Worm (Caenorhabditis elegans) whole organism, mixed stage, embryonic: ENCODE data around the gene rde-4.

Source experiments
- ceh-43 ChIP-seq: fragments of 200-800 bp; sonication (Bioruptor generic); optimal IDR thresholded peaks from 2 replicates; lab custom pipeline; 2018; ENCODE audit warnings: mild to moderate bottlenecking, missing genetic modification characterization, moderate library complexity, missing compliant biosample characterization
- ceh-83 ChIP-seq: fragments of 200-800 bp; sonication (Bioruptor generic); optimal IDR thresholded peaks from 2 replicates; lab custom pipeline; 2018; ENCODE audit warnings: mild to moderate bottlenecking, missing genetic modification characterization, missing compliant biosample characterization
- ces-1 ChIP-seq: fragments of 150-350 bp; optimal IDR thresholded peaks from 2 replicates; lab custom pipeline; 2014; ENCODE audit warnings: missing biosample characterization, missing genetic modification reagents, missing genetic modification characterization
- cnd-1 ChIP-seq: fragments of 200-800 bp; sonication (Bioruptor generic); optimal IDR thresholded peaks from 2 replicates; lab custom pipeline; 2018; ENCODE audit warnings: mild to moderate bottlenecking, missing genetic modification characterization, missing compliant biosample characterization
- drap-1 ChIP-seq: fragments of 200-800 bp; sonication (Bioruptor generic); optimal IDR thresholded peaks from 3 replicates; lab custom pipeline; 2018; ENCODE audit warnings: mild to moderate bottlenecking, missing genetic modification characterization, missing compliant biosample characterization
- elt-1 ChIP-seq: sonication (generic microtip); optimal IDR thresholded peaks from 2 replicates; lab custom pipeline; 2017; ENCODE audit warnings: missing genetic modification characterization, mild to moderate bottlenecking, missing compliant biosample characterization, antibody characterized with exemption, moderate library complexity, borderline replicate concordance; ENCODE audit not compliant: insufficient read depth
- elt-3 ChIP-seq: fragments of 150-350 bp; optimal IDR thresholded peaks from 2 replicates; lab custom pipeline; 2014; ENCODE audit warnings: missing biosample characterization, missing genetic modification characterization
- flh-1 ChIP-seq: fragments of 200-800 bp; sonication (Bioruptor generic); optimal IDR thresholded peaks from 2 replicates; lab custom pipeline; 2018; ENCODE audit warnings: mild to moderate bottlenecking, missing genetic modification characterization, moderate library complexity, missing compliant biosample characterization
- ham-2 ChIP-seq: fragments of 200-800 bp; sonication (Bioruptor generic); optimal IDR thresholded peaks from 2 replicates; lab custom pipeline; 2018; ENCODE audit warnings: mild to moderate bottlenecking, missing genetic modification characterization, missing compliant biosample characterization
- hlh-1 ChIP-seq: fragments of 150-350 bp; optimal IDR thresholded peaks from 2 replicates; lab custom pipeline; 2014; ENCODE audit warnings: missing biosample characterization, missing genetic modification reagents, missing genetic modification characterization
- lin-13 ChIP-seq: fragments of 150-350 bp; optimal IDR thresholded peaks from 2 replicates; lab custom pipeline; 2014; ENCODE audit warnings: missing biosample characterization, missing genetic modification characterization
- lin-32 ChIP-seq: fragments of 200-800 bp; sonication (Bioruptor generic); optimal IDR thresholded peaks from 2 replicates; lab custom pipeline; 2018; ENCODE audit warnings: mild to moderate bottlenecking, missing genetic modification characterization, missing compliant biosample characterization
- lsy-2 ChIP-seq: fragments of 150-350 bp; optimal IDR thresholded peaks from 2 replicates; lab custom pipeline; 2014; ENCODE audit warnings: missing biosample characterization, missing genetic modification characterization
- mep-1 ChIP-seq: fragments of 150-350 bp; optimal IDR thresholded peaks from 2 replicates; lab custom pipeline; 2017; ENCODE audit warnings: missing biosample characterization, missing genetic modification reagents, missing genetic modification characterization, inconsistent platforms
- mls-2 ChIP-seq: sonication (generic microtip); optimal IDR thresholded peaks from 2 replicates; lab custom pipeline; 2016; ENCODE audit warnings: mild to moderate bottlenecking, missing genetic modification characterization, moderate library complexity, missing compliant biosample characterization
- nhr-12 ChIP-seq: fragments of 150-350 bp; optimal IDR thresholded peaks from 2 replicates; lab custom pipeline; 2014; ENCODE audit warnings: missing biosample characterization, missing genetic modification characterization
- nhr-237 ChIP-seq: fragments of 150-350 bp; optimal IDR thresholded peaks from 2 replicates; lab custom pipeline; 2014; ENCODE audit warnings: missing biosample characterization, missing genetic modification characterization
- nhr-28 ChIP-seq: fragments of 150-350 bp; optimal IDR thresholded peaks from 2 replicates; lab custom pipeline; 2014; ENCODE audit warnings: missing biosample characterization, missing genetic modification characterization
- nhr-76 ChIP-seq: sonication (generic microtip); optimal IDR thresholded peaks from 2 replicates; lab custom pipeline; 2017; ENCODE audit warnings: missing biosample characterization, missing genetic modification characterization
- pha-4 ChIP-seq: fragments of 150-350 bp; optimal IDR thresholded peaks from 2 replicates; lab custom pipeline; 2018; ENCODE audit warnings: missing biosample characterization, missing genetic modification reagents, missing genetic modification characterization
- sem-2 ChIP-seq: fragments of 200-800 bp; sonication (Bioruptor generic); optimal IDR thresholded peaks from 2 replicates; lab custom pipeline; 2018; ENCODE audit warnings: mild to moderate bottlenecking, missing genetic modification characterization, missing compliant biosample characterization
- sptf-1 ChIP-seq: sonication (generic microtip); optimal IDR thresholded peaks from 2 replicates; lab custom pipeline; 2017; ENCODE audit warnings: mild to moderate bottlenecking, missing genetic modification characterization, moderate library complexity, missing compliant biosample characterization
- tbx-8 ChIP-seq: fragments of 200-800 bp; sonication (Bioruptor generic); optimal IDR thresholded peaks from 2 replicates; lab custom pipeline; 2018; ENCODE audit warnings: mild to moderate bottlenecking, missing genetic modification characterization, moderate library complexity, missing compliant biosample characterization
- unc-120 ChIP-seq: sonication (generic microtip); optimal IDR thresholded peaks from 2 replicates; lab custom pipeline; 2017; ENCODE audit warnings: missing genetic modification characterization, missing compliant biosample characterization; ENCODE audit not compliant: poor library complexity, severe bottlenecking
- unc-39 ChIP-seq: fragments of 150-350 bp; optimal IDR thresholded peaks from 2 replicates; lab custom pipeline; 2014; ENCODE audit warnings: missing biosample characterization, missing genetic modification characterization
- unc-62 ChIP-seq: fragments of 150-350 bp; optimal IDR thresholded peaks from 2 replicates; lab custom pipeline; 2014; ENCODE audit warnings: missing biosample characterization, missing genetic modification reagents, missing genetic modification characterization
- zip-8 ChIP-seq: fragments of 150-350 bp; optimal IDR thresholded peaks from 2 replicates; lab custom pipeline; 2014; ENCODE audit warnings: missing biosample characterization, missing genetic modification characterization

rde-4 gene

DNA sequence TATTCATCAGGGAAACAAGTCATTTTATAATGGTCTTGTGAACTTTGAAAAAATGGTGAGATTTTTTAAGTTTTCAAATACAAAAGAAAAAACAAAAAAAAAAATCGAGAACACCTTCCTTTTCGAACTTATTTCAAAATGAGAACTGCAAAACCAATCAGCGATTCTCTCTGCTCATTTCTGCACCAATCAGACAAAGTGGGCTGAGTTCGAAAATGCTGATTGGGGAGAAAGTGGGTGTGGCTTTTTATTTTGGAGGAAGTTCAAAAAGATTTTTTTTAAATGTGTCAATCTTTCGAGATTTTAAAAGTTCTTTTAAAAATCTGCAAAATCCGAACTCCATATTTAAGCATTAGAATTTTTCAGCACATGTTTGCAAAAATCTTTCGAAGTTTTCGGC is 23.9 kb downstream of the rde-4 start:
- TF ChIP-seq zip-8 (tag; lab: Kevin White, UChicago) (no peak), cnd-1 (tag; lab: Kevin White, UChicago) (no peak), unc-120 (tag; lab: Kevin White, UChicago) (no peak), lin-13 (tag; lab: Kevin White, UChicago) (no peak), nhr-12 (no peak), elt-1 (tag; lab: Kevin White, UChicago) (no peak), ham-2 (GFP tag; lab: Kevin White, UChicago) (no peak), ceh-43 (GFP tag; lab: Kevin White, UChicago) (no peak), lsy-2 (no peak), nhr-76 (tag; lab: Kevin White, UChicago) (no peak), drap-1 (GFP tag; lab: Kevin White, UChicago) (no peak), ceh-83 (GFP tag; lab: Kevin White, UChicago) (no peak)

DNA sequence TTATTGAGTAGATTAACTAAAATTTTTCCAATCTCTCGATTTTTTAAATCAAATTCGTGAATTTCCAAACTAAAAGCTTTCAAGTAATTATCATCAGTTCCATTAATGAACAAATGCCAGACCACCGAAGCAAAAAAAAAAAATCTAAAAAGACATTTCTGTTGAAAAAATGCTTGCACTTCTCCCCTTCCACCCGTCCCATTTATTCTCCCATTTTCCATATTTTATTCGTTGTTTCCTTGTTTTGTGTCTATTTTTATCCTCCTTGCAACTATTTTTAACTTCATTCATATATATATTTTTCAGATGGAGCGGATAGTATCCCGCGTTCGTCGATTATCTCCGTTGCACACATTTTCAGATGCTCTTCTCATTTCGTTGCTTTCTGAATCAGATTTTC is 29.5 kb downstream of the rde-4 start, which contains the start of gene epac-1:
Gene epac-1 (plus strand): TSS at position 301 of the 400 bp plus-strand sequence.
- no peak for TF ChIP-seq sem-2
- no peak for TF ChIP-seq unc-39 (tag; lab: Kevin White, UChicago)
- TF ChIP-seq flh-1 (GFP tag; lab: Kevin White, UChicago) = no peak

DNA sequence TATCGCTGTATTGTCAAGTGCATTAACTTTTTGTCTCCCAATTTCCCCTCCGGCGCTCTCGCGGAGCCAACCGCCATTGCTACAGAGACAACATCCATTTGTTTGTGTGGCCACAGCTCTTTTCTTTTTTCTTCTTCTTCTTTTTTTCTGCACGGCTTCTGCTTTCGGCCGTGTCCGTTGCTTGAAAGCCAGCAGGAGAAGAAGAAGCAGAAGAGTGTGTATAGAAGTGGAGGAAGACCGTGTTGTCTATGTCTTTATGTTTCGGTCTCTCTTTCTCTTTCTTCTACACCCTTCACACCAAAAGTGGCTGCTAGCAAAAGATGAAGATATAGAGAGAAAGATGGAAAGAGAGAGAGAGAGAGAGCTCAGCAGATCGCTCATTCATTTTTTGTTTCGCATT is 30.6 kb downstream of the rde-4 start:
- no peak for TF ChIP-seq mep-1
- no peak for TF ChIP-seq ces-1
- no peak for TF ChIP-seq nhr-28 (tag; lab: Kevin White, UChicago)
- no peak for TF ChIP-seq sem-2
- TF ChIP-seq nhr-237 (tag; lab: Kevin White, UChicago) = no peak
- TF ChIP-seq flh-1 (GFP tag; lab: Kevin White, UChicago) = no peak
- TF ChIP-seq ceh-83 (GFP tag; lab: Kevin White, UChicago) = no peak
- TF ChIP-seq cnd-1 (tag; lab: Kevin White, UChicago) = no peak
- no peak for TF ChIP-seq lsy-2
- TF ChIP-seq sptf-1 (tag; lab: Kevin White, UChicago) = no peak
- no peak for TF ChIP-seq lin-32 (GFP tag; lab: Kevin White, UChicago)
- no peak for TF ChIP-seq pha-4 (tag; lab: Kevin White, UChicago)
- TF ChIP-seq drap-1 (GFP tag; lab: Kevin White, UChicago) = no peak
- TF ChIP-seq unc-62 (GFP tag; lab: Kevin White, UChicago) = no peak

DNA sequence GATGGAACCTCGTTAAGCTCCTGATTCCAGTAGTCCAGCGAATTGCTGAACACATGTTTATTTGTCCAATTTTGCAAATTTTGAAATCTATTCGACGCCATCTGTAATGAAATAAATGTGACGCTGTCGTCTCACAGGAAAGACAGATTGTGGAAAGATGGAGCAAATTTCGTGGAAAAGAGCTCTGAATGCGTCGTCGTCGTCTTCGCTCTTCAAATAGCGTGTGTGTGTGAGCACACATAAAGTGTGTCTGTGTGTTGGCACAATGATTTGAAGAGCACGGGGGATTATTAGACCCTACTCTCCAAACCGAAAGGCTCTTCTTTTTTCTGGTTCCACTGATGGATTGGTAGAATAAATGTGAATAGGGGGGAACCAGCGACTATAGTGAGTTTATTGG is 32.3 kb downstream of the rde-4 start, which contains the start of gene unc-47:
Gene unc-47 (minus strand): TSS at position 101 of the 400 bp plus-strand sequence.
- TF ChIP-seq sem-2 = no peak
- TF ChIP-seq hlh-1 (tag; lab: Kevin White, UChicago) = no peak

DNA sequence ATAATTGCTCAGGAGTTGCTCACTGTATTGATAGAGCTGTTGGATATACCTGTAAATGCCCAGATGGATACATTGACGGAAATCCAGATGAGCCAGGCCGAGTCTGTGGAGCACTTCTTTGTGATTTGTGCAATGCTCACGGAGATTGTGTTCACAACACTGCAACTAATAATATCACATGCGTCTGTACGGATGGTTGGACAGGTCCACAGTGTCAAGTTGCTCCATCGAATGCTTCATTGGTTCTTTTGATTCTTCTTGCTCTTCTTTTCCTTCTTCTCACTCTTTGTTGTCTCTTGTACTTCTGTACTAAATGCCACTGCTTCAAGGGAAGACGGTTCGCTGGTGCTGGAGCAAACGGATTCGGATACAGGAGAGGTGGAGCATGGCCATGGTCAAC is 36.6 kb downstream of the rde-4 start:
- TF ChIP-seq cnd-1 (tag; lab: Kevin White, UChicago) (no peak), mls-2 (tag; lab: Kevin White, UChicago) (no peak), tbx-8 (GFP tag; lab: Kevin White, UChicago) (no peak), lin-32 (GFP tag; lab: Kevin White, UChicago) (no peak), lin-13 (tag; lab: Kevin White, UChicago) (no peak), sptf-1 (tag; lab: Kevin White, UChicago) (no peak), unc-62 (GFP tag; lab: Kevin White, UChicago) (no peak)

DNA sequence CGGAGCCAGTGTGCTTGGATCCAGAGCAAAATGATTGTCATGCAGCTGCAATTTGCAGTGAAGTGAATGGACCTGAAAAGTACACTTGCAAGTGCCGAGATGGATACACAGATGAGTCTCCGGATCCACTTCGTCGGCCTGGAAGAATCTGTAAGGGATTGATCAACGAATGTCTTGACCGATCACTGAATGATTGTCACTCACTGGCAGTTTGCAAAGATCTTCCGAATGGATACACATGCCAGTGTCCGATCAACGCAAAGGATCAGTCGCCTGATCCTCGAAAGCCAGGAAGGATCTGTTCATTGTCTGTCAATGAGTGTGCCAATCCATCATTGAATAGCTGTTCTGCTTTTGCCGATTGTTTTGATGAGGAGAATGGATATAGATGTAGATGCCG is 39.0 kb downstream of the rde-4 start:
- TF ChIP-seq elt-3 (tag; lab: Kevin White, UChicago) (no peak), ham-2 (GFP tag; lab: Kevin White, UChicago) (no peak), sptf-1 (tag; lab: Kevin White, UChicago) (no peak), lin-13 (tag; lab: Kevin White, UChicago) (no peak), flh-1 (GFP tag; lab: Kevin White, UChicago) (no peak), unc-39 (tag; lab: Kevin White, UChicago) (no peak), nhr-12 (no peak), ceh-83 (GFP tag; lab: Kevin White, UChicago) (no peak), tbx-8 (GFP tag; lab: Kevin White, UChicago) (no peak)
